Fruit fly (Drosophila melanogaster) whole organism, embryonic: ENCODE measurements around the gene Zn72D.

Experiments used
- CG10366 ChIP-seq: fragments of 200-800 bp; sonication (Bioruptor generic); IDR thresholded peaks from 2 replicates; pipeline ENCODE4 v1.3.6; 2022; ENCODE audit warnings: missing biosample characterization, missing genetic modification characterization
- CG11093 ChIP-seq: fragments of 200-800 bp; sonication (Bioruptor generic); IDR thresholded peaks from 3 replicates; pipeline ENCODE4 v1.3.6; 2022; ENCODE audit warnings: missing biosample characterization, missing genetic modification characterization
- CG11504 ChIP-seq: fragments of 200-800 bp; sonication (Bioruptor generic); optimal IDR thresholded peaks from 3 replicates; lab custom pipeline; 2019; ENCODE audit warnings: missing biosample characterization, mild to moderate bottlenecking, missing genetic modification characterization, moderate library complexity
- CG12299 ChIP-seq: fragments of 200-800 bp; sonication (Bioruptor generic); optimal IDR thresholded peaks from 2 replicates; lab custom pipeline; 2018; ENCODE audit warnings: missing biosample characterization, mild to moderate bottlenecking, missing genetic modification characterization
- CG12391 ChIP-seq: fragments of 200-800 bp; sonication (Bioruptor generic); optimal IDR thresholded peaks from 3 replicates; lab custom pipeline; 2018; ENCODE audit warnings: missing biosample characterization, mild to moderate bottlenecking, missing genetic modification characterization, moderate library complexity
- CG13123 ChIP-seq: fragments of 200-800 bp; sonication (Bioruptor generic); optimal IDR thresholded peaks from 2 replicates; lab custom pipeline; 2016; ENCODE audit warnings: missing biosample characterization, missing genetic modification characterization
- CG13775 ChIP-seq: fragments of 200-800 bp; sonication (Bioruptor generic); optimal IDR thresholded peaks from 3 replicates; lab custom pipeline; 2017; ENCODE audit warnings: missing biosample characterization, mild to moderate bottlenecking, missing genetic modification characterization
- CG16813 ChIP-seq: fragments of 200-800 bp; sonication (Bioruptor generic); IDR thresholded peaks from 3 replicates; pipeline ENCODE4 v1.3.6; 2022; ENCODE audit warnings: missing biosample characterization, missing genetic modification characterization; ENCODE audit not compliant: partially characterized antibody
- CG18764 ChIP-seq: fragments of 200-800 bp; sonication (Bioruptor generic); optimal IDR thresholded peaks from 3 replicates; lab custom pipeline; 2016; ENCODE audit warnings: missing biosample characterization, missing genetic modification characterization
- CG31365 ChIP-seq: fragments of 200-800 bp; sonication (Bioruptor generic); optimal IDR thresholded peaks from 2 replicates; lab custom pipeline; 2018; ENCODE audit warnings: missing biosample characterization, mild to moderate bottlenecking, missing genetic modification characterization
- CG34224 ChIP-seq: fragments of 200-800 bp; sonication (Bioruptor generic); IDR thresholded peaks from 3 replicates; pipeline ENCODE4 v1.3.6; 2022; ENCODE audit warnings: missing biosample characterization, missing genetic modification characterization; ENCODE audit not compliant: partially characterized antibody
- CG34376 ChIP-seq: fragments of 200-800 bp; sonication (Bioruptor generic); optimal IDR thresholded peaks from 2 replicates; lab custom pipeline; 2018; ENCODE audit warnings: missing biosample characterization, mild to moderate bottlenecking, missing genetic modification characterization
- CG34422 ChIP-seq: fragments of 200-800 bp; sonication (Bioruptor generic); IDR thresholded peaks from 3 replicates; pipeline ENCODE4 v1.3.6; 2022; ENCODE audit warnings: missing biosample characterization, missing genetic modification characterization
- CG4730 ChIP-seq: fragments of 200-800 bp; sonication (Bioruptor generic); IDR thresholded peaks from 2 replicates; pipeline ENCODE4 v1.3.6; 2022; ENCODE audit warnings: missing biosample characterization, missing genetic modification characterization
- CG4820 ChIP-seq: fragments of 200-800 bp; sonication (Bioruptor generic); optimal IDR thresholded peaks from 3 replicates; lab custom pipeline; 2016; ENCODE audit warnings: missing biosample characterization, missing genetic modification characterization
- CG7928 ChIP-seq: fragments of 200-800 bp; sonication (Bioruptor generic); optimal IDR thresholded peaks from 2 replicates; lab custom pipeline; 2017; ENCODE audit warnings: missing biosample characterization, mild to moderate bottlenecking, missing genetic modification characterization
- CG9797 ChIP-seq: fragments of 200-800 bp; sonication (Bioruptor generic); optimal IDR thresholded peaks from 3 replicates; lab custom pipeline; 2018; ENCODE audit warnings: missing biosample characterization, mild to moderate bottlenecking, missing genetic modification characterization
- Dad ChIP-seq: fragments of 200-800 bp; sonication (Bioruptor generic); optimal IDR thresholded peaks from 3 replicates; lab custom pipeline; 2016; ENCODE audit warnings: missing biosample characterization, missing genetic modification characterization
- HHEX ChIP-seq: fragments of 200-800 bp; sonication (Bioruptor generic); optimal IDR thresholded peaks from 3 replicates; lab custom pipeline; 2017; ENCODE audit warnings: missing biosample characterization, mild to moderate bottlenecking, missing genetic modification characterization, missing genetic modification reagents
- Mad ChIP-seq: fragments of 200-800 bp; sonication (Bioruptor generic); optimal IDR thresholded peaks from 2 replicates; lab custom pipeline; 2016; ENCODE audit warnings: missing biosample characterization, missing genetic modification characterization
- Mes4 ChIP-seq: fragments of 200-800 bp; sonication (Bioruptor generic); optimal IDR thresholded peaks from 2 replicates; lab custom pipeline; 2016; ENCODE audit warnings: missing biosample characterization, missing genetic modification characterization
- Rfx ChIP-seq: fragments of 200-800 bp; sonication (Bioruptor generic); IDR thresholded peaks from 2 replicates; pipeline ENCODE4 v1.3.6; 2022; ENCODE audit warnings: missing biosample characterization, missing genetic modification characterization
- Sry-β ChIP-seq: fragments of 200-800 bp; sonication (Bioruptor generic); optimal IDR thresholded peaks from 2 replicates; lab custom pipeline; 2018; ENCODE audit warnings: missing biosample characterization, mild to moderate bottlenecking, missing genetic modification characterization, moderate library complexity
- ara ChIP-seq: fragments of 200-800 bp; sonication (Bioruptor generic); IDR thresholded peaks from 2 replicates; pipeline ENCODE4 v1.3.6; 2022; ENCODE audit warnings: missing biosample characterization, missing genetic modification characterization
- chif ChIP-seq, 2 experiments: fragments of 200-800 bp; sonication (Bioruptor generic); optimal IDR thresholded peaks; 3 replicates each; lab custom pipeline; 2016; ENCODE audit warnings: missing biosample characterization in 2 of 2, missing genetic modification characterization in 2 of 2
- ci ChIP-seq: fragments of 200-800 bp; sonication (Bioruptor generic); IDR thresholded peaks from 3 replicates; pipeline ENCODE4 v1.3.6; 2022; ENCODE audit warnings: missing biosample characterization, missing genetic modification characterization
- corto ChIP-seq: fragments of 200-800 bp; sonication (Bioruptor generic); optimal IDR thresholded peaks from 2 replicates; lab custom pipeline; 2016; ENCODE audit warnings: missing biosample characterization, mild to moderate bottlenecking, missing genetic modification characterization, moderate library complexity
- cwo ChIP-seq: fragments of 200-800 bp; sonication (Bioruptor generic); optimal IDR thresholded peaks from 3 replicates; lab custom pipeline; 2017; ENCODE audit warnings: missing biosample characterization, missing genetic modification characterization, mild to moderate bottlenecking, moderate library complexity, missing genetic modification reagents
- dpn ChIP-seq, 2 experiments: fragments of 200-800 bp; sonication (Bioruptor generic); optimal IDR thresholded peaks; 3 replicates each; lab custom pipeline; 2016; ENCODE audit warnings: missing biosample characterization in 2 of 2, missing genetic modification characterization in 2 of 2
- en ChIP-seq: fragments of 200-800 bp; sonication (Bioruptor generic); optimal IDR thresholded peaks from 2 replicates; lab custom pipeline; 2016; ENCODE audit warnings: missing biosample characterization, missing genetic modification characterization
- fd102C ChIP-seq: fragments of 200-800 bp; sonication (Bioruptor generic); optimal IDR thresholded peaks from 2 replicates; lab custom pipeline; 2018; ENCODE audit warnings: missing biosample characterization, mild to moderate bottlenecking, missing genetic modification characterization, moderate library complexity
- gcm2 ChIP-seq: fragments of 200-800 bp; sonication (Bioruptor generic); optimal IDR thresholded peaks from 2 replicates; lab custom pipeline; 2016; ENCODE audit warnings: missing biosample characterization, missing genetic modification characterization
- hkb ChIP-seq, 2 experiments: fragments of 200-800 bp in 1 of 2; fragments of >200 bp in 1 of 2; sonication (Bioruptor generic) in 1 of 2; IDR thresholded peaks in 1 of 2; optimal IDR thresholded peaks in 1 of 2; 2 replicates each; pipeline versions ENCODE4 v1.3.6 to Lab custom; 2017 to 2022; ENCODE audit warnings: missing biosample characterization in 1 of 2, missing genetic modification characterization in 1 of 2
- kni ChIP-seq: fragments of 200-800 bp; sonication (Bioruptor generic); optimal IDR thresholded peaks from 3 replicates; lab custom pipeline; 2017; ENCODE audit warnings: mild to moderate bottlenecking, missing biosample characterization, missing genetic modification reagents, missing genetic modification characterization
- knrl ChIP-seq: fragments of 200-800 bp; sonication (Bioruptor generic); IDR thresholded peaks from 3 replicates; pipeline ENCODE4 v1.3.6; 2022; ENCODE audit warnings: missing biosample characterization, missing genetic modification characterization; ENCODE audit not compliant: partially characterized antibody
- lbe ChIP-seq: fragments of 200-800 bp; sonication (Bioruptor generic); optimal IDR thresholded peaks from 2 replicates; lab custom pipeline; 2016; ENCODE audit warnings: missing biosample characterization, mild to moderate bottlenecking, missing genetic modification characterization
- lmd ChIP-seq: fragments of 200-800 bp; sonication (Bioruptor generic); IDR thresholded peaks from 2 replicates; pipeline ENCODE4 v1.3.6; 2022; ENCODE audit warnings: missing biosample characterization, missing genetic modification characterization
- lola ChIP-seq, 3 experiments: fragments of >200 bp in 2 of 3; fragments of 200-800 bp in 1 of 3; sonication (Bioruptor generic) in 1 of 3; optimal IDR thresholded peaks; 2 replicates each; lab custom pipeline; 2017 to 2019; ENCODE audit warnings: missing biosample characterization in 3 of 3, missing genetic modification characterization in 3 of 3, mild to moderate bottlenecking in 1 of 3, moderate library complexity in 1 of 3
- pb ChIP-seq: fragments of 200-800 bp; sonication (Bioruptor generic); optimal IDR thresholded peaks from 3 replicates; lab custom pipeline; 2016; ENCODE audit warnings: missing biosample characterization, missing genetic modification characterization
- pros ChIP-seq: fragments of 200-800 bp; sonication (Bioruptor generic); optimal IDR thresholded peaks from 3 replicates; lab custom pipeline; 2019; ENCODE audit warnings: missing biosample characterization, mild to moderate bottlenecking, missing genetic modification characterization, moderate library complexity
- salm ChIP-seq: fragments of 200-800 bp; sonication (Bioruptor generic); optimal IDR thresholded peaks from 2 replicates; lab custom pipeline; 2018; ENCODE audit warnings: missing biosample characterization, mild to moderate bottlenecking, missing genetic modification characterization
- slp2 ChIP-seq: fragments of 200-800 bp; sonication (Bioruptor generic); optimal IDR thresholded peaks from 2 replicates; lab custom pipeline; 2016; ENCODE audit warnings: missing biosample characterization, missing genetic modification characterization
- sqz ChIP-seq: fragments of 200-800 bp; sonication (Bioruptor generic); optimal IDR thresholded peaks from 3 replicates; lab custom pipeline; 2018; ENCODE audit warnings: missing biosample characterization, mild to moderate bottlenecking, missing genetic modification characterization
- tio ChIP-seq: fragments of 200-800 bp; sonication (Bioruptor generic); optimal IDR thresholded peaks from 2 replicates; lab custom pipeline; 2017; ENCODE audit warnings: missing biosample characterization, missing genetic modification characterization, inconsistent platforms
- trem ChIP-seq: fragments of 200-800 bp; optimal IDR thresholded peaks from 3 replicates; lab custom pipeline; 2019; ENCODE audit warnings: missing biosample characterization, mild to moderate bottlenecking, missing genetic modification characterization, moderate library complexity
- vnd ChIP-seq: fragments of 200-800 bp; sonication (Bioruptor generic); IDR thresholded peaks from 3 replicates; pipeline ENCODE4 v1.3.6; 2022; ENCODE audit warnings: missing biosample characterization, missing genetic modification characterization; ENCODE audit not compliant: partially characterized antibody
- yki ChIP-seq: fragments of >200 bp; optimal IDR thresholded peaks from 3 replicates; lab custom pipeline; 2018
- zen2 ChIP-seq: fragments of 200-800 bp; sonication (Bioruptor generic); IDR thresholded peaks from 3 replicates; pipeline ENCODE4 v1.3.6; 2022; ENCODE audit warnings: missing biosample characterization, missing genetic modification characterization; ENCODE audit not compliant: partially characterized antibody
- zfh1 ChIP-seq: fragments of 200-800 bp; sonication (Bioruptor generic); IDR thresholded peaks from 3 replicates; pipeline ENCODE4 v1.3.6; 2022; ENCODE audit warnings: missing biosample characterization, missing genetic modification characterization

Gene Zn72D

DNA sequence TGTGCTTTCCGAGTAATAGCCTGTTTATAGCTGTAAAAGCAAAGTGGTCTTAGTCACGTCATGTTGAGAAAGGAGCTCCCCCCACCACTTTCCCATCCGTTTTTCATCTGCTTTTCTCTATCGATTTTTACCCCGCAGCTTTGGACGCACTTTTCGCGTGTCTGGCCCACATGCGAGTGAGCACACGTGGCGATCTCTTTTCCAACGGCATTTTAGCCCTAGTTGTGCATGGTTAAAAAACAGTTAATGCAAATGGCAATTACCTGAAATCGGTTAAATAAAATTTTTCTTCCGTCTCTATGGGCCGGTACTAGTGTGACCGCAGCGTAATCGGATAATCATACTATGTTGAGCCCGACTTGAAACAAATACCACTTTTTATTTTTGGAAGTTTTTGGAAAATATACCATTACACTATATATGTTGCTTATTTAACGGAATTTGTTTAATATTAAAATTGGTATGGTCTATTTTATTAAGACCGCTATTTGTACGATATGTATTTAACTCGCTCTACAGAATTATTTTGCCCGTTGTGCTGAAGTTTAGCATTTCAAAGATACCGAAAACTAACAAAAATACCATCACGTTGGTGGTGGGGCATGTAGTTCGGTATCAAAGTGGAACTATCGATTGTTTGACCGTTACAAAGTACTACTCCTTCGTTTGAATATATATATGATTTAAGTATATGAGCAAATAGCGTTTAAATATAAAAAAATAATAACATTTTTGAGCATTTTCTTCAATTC lies at the start of gene Zn72D:
TSS of gene Zn72D (minus strand) at position 558 of the 752 bp plus-strand sequence.
- no peak for TF ChIP-seq cwo (GFP tag; lab: Kevin White, UChicago)
- TF ChIP-seq CG11504 (tag; lab: Kevin White, UChicago) = peak; percentile 68
- TF ChIP-seq yki = no peak
- no peak for TF ChIP-seq HHEX (GFP tag; lab: Kevin White, UChicago)
- no peak for TF ChIP-seq gcm2 (GFP tag; lab: Kevin White, UChicago)
- TF ChIP-seq CG16813 (GFP tag; lab: Robert Waterston, UW) = no peak; the same call in 2 of the 3 replicates
- no peak for TF ChIP-seq lbe (GFP tag; lab: Kevin White, UChicago)
- no peak for TF ChIP-seq CG13123 (GFP tag; lab: Kevin White, UChicago)
- no peak for TF ChIP-seq ci
- no peak for TF ChIP-seq CG4820
- no peak for TF ChIP-seq en (GFP tag; lab: Kevin White, UChicago)
- TF ChIP-seq pb (GFP tag; lab: Kevin White, UChicago) = no peak
- no peak for TF ChIP-seq kni
- no peak for TF ChIP-seq zfh1 (GFP tag; lab: Robert Waterston, UW)
- peak; percentile 60 for TF ChIP-seq CG9797 (GFP tag; lab: Kevin White, UChicago)
- TF ChIP-seq pros = no peak
- peak; percentile 29; the same call in 1 of the 3 replicates for TF ChIP-seq knrl (GFP tag; lab: Robert Waterston, UW)
- no peak for TF ChIP-seq ara
- no peak for TF ChIP-seq CG34224 (GFP tag; lab: Robert Waterston, UW)
- no peak for TF ChIP-seq CG12299 (tag; lab: Kevin White, UChicago)
- no peak for TF ChIP-seq zen2 (GFP tag; lab: Robert Waterston, UW)
- TF ChIP-seq tio (GFP tag; lab: Kevin White, UChicago) = no peak
- no peak for TF ChIP-seq dpn (GFP tag; optimal IDR thresholded peaks at IDR 0.05; lab: Kevin White, UChicago)
- TF ChIP-seq Mes4 (GFP tag; lab: Kevin White, UChicago) = no peak
- TF ChIP-seq CG13775 (GFP tag; lab: Kevin White, UChicago) = no peak
- TF ChIP-seq CG34422 (GFP tag; lab: Robert Waterston, UW) = peak; percentile 33; the same call in 1 of the 3 replicates
- no peak for TF ChIP-seq Rfx (GFP tag; lab: Robert Waterston, UW)
- TF ChIP-seq hkb (optimal IDR thresholded peaks at IDR 0.05; lab: Kevin White, UChicago) = no peak
- no peak; the same call in 1 of the 2 replicates for TF ChIP-seq hkb (GFP tag; IDR thresholded peaks at IDR 0.05; lab: Robert Waterston, UW)
- TF ChIP-seq CG7928 (GFP tag; lab: Kevin White, UChicago) = no peak
- TF ChIP-seq salm (tag; lab: Kevin White, UChicago) = no peak
- no peak for TF ChIP-seq CG12391 (tag; lab: Kevin White, UChicago)
- no peak for TF ChIP-seq CG31365 (tag; lab: Kevin White, UChicago)
- TF ChIP-seq CG11093 (GFP tag; lab: Robert Waterston, UW) = no peak
- peak; percentile 25 for TF ChIP-seq trem
- TF ChIP-seq chif (GFP tag; optimal IDR thresholded peaks at IDR 0.05; lab: Kevin White, UChicago) = no peak
- no peak for TF ChIP-seq vnd (GFP tag; lab: Robert Waterston, UW)
- TF ChIP-seq lmd (GFP tag; lab: Robert Waterston, UW) = no peak
- TF ChIP-seq CG34376 (GFP tag; lab: Kevin White, UChicago) = peak; percentile 1
- no peak for TF ChIP-seq lola (GFP tag; optimal IDR thresholded peaks at IDR 0.05; lab: Kevin White, UChicago)
- TF ChIP-seq Dad (GFP tag; lab: Kevin White, UChicago) = no peak
- no peak for TF ChIP-seq slp2 (GFP tag; lab: Kevin White, UChicago)
- no peak for TF ChIP-seq sqz (GFP tag; lab: Kevin White, UChicago)
- TF ChIP-seq CG4730 (GFP tag; lab: Robert Waterston, UW) = no peak
- TF ChIP-seq Sry-β = no peak
- no peak for TF ChIP-seq CG10366
- no peak for TF ChIP-seq Mad (GFP tag; lab: Kevin White, UChicago)
- no peak for TF ChIP-seq CG18764 (GFP tag; lab: Kevin White, UChicago)
- no peak for TF ChIP-seq corto (GFP tag; lab: Kevin White, UChicago)
- TF ChIP-seq fd102C (GFP tag; lab: Kevin White, UChicago) = no peak
